Fruit fly (Drosophila melanogaster): Measurements from ENCODE around the gene sty.

The sty gene

DNA sequence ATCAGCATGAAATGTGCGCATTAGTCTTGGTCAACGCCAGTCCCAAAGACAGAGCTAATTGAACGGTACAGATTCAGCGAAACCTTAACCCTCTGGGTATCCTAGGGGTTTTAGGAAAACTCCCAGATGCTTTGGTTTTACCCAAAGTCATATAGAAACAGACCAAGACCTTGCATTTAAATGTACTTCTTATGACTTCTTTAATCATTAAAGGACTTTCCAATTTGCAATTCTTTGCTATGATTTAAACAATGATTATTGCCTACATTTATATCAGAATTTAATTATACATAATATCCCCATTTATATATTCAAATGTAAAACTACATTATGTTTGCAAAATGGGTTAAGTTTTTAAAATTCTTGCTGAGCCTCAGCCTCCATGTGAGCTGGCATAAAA lies 1.7 kb downstream of the sty start:
- TF ChIP-seq CG9215 (GFP tag; IDR thresholded peaks at IDR 0.05): no peak
- TF ChIP-seq twi (tag; optimal IDR thresholded peaks at IDR 0.05): peak; percentile 5
- TF ChIP-seq lbe (GFP tag; optimal IDR thresholded peaks at IDR 0.05): peak; percentile 9

DNA sequence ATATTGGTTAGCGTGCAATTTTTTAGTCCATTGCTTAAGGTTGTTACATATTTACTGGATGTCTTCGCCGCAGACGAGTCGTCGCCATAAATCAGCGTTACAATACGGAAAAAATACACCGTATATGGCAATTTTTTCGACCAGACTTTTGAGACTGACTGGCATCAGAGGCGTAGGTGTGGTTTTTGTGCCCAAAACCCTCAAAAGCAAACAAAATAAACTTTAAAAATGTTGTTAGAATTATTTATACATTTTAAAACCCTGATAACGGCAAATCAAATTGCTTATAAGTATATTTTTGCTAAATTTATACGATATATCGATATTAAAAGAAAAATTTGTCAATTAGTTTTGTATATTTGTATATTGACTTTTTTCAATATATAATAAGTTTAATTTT lies 4.1 kb downstream of the sty start:
- TF ChIP-seq exex (tag; optimal IDR thresholded peaks at IDR 0.05) (no peak), CG18476 (GFP tag; optimal IDR thresholded peaks at IDR 0.05) (no peak), CG12299 (tag; optimal IDR thresholded peaks at IDR 0.05) (no peak), fd96Cb (tag; optimal IDR thresholded peaks at IDR 0.05) (no peak), CG3281 (GFP tag; optimal IDR thresholded peaks at IDR 0.05) (peak; percentile 36), nerfin-2 (GFP tag; IDR thresholded peaks at IDR 0.05; ENCODE audit: partially characterized antibody) (no peak), mld (GFP tag; IDR thresholded peaks at IDR 0.05; ENCODE audit: partially characterized antibody) (no peak), Oli (tag; optimal IDR thresholded peaks at IDR 0.05) (peak; percentile 3), bsh (GFP tag; optimal IDR thresholded peaks at IDR 0.05) (no peak), Mrtf (GFP tag; IDR thresholded peaks at IDR 0.05) (no peak), Med (GFP tag) (peak; percentile 10), CG10274 (GFP tag; optimal IDR thresholded peaks at IDR 0.05) (no peak), Sry-β (GFP tag; optimal IDR thresholded peaks at IDR 0.05) (no peak), PHDP (tag; optimal IDR thresholded peaks at IDR 0.05) (no peak), BEAF-32 (GFP tag; optimal IDR thresholded peaks at IDR 0.05) (no peak), dmrt99B (tag; optimal IDR thresholded peaks at IDR 0.05) (peak; percentile 23), CG12769 (tag; optimal IDR thresholded peaks at IDR 0.05) (no peak), CG15269 (tag; optimal IDR thresholded peaks at IDR 0.05) (peak; percentile 2), CG13424 (tag; optimal IDR thresholded peaks at IDR 0.05) (peak; percentile 11), CG32532 (GFP tag; IDR thresholded peaks at IDR 0.05) (0 out of 2 replicates have a peak, but pooled peaks have one; percentile 13), CG3163 (GFP tag; optimal IDR thresholded peaks at IDR 0.05) (no peak), Taf1 (GFP tag; IDR thresholded peaks at IDR 0.05) (no peak), Ptx1 (GFP tag; IDR thresholded peaks at IDR 0.05) (0 out of 2 replicates have a peak, but pooled peaks have one; percentile 12), CG2678 (tag; optimal IDR thresholded peaks at IDR 0.05) (peak; percentile 49), CG9727 (GFP tag; optimal IDR thresholded peaks at IDR 0.05) (no peak), gro (GFP tag; optimal IDR thresholded peaks at IDR 0.05) (no peak), gcm (GFP tag; optimal IDR thresholded peaks at IDR 0.05) (no peak), sens (GFP tag) (peak; percentile 71), lilli (GFP tag; optimal IDR thresholded peaks at IDR 0.05) (peak; percentile 14), trem (tag; optimal IDR thresholded peaks at IDR 0.05) (no peak), CG12659 (GFP tag; optimal IDR thresholded peaks at IDR 0.05) (peak; percentile 22), otp (GFP tag; IDR thresholded peaks at IDR 0.05) (no peak), fd3F (GFP tag; optimal IDR thresholded peaks at IDR 0.05) (peak; percentile 16), ash1 (GFP tag; optimal IDR thresholded peaks at IDR 0.05) (no peak), CG7786 (GFP tag; optimal IDR thresholded peaks at IDR 0.05) (no peak), oc (tag; optimal IDR thresholded peaks at IDR 0.05) (no peak), CoRest (tag; optimal IDR thresholded peaks at IDR 0.05) (peak; percentile 34), Hr51 (GFP tag; optimal IDR thresholded peaks at IDR 0.05) (peak in 1 of 2 experiments; percentile 9), al (GFP tag; IDR thresholded peaks at IDR 0.05) (peak; percentile 50; the same call in 1 of the 2 replicates), ATbp (GFP tag; optimal IDR thresholded peaks at IDR 0.05) (no peak), slbo (GFP tag; IDR thresholded peaks at IDR 0.05) (peak; percentile 26; the same call in 1 of the 2 replicates), ssp (GFP tag; IDR thresholded peaks at IDR 0.05) (no peak), lmd (GFP tag; IDR thresholded peaks at IDR 0.05) (peak; percentile 9; the same call in 1 of the 2 replicates), CG6813 (GFP tag; optimal IDR thresholded peaks at IDR 0.05) (no peak), Nf-YC (tag; optimal IDR thresholded peaks at IDR 0.05) (no peak)
